Worm (Caenorhabditis elegans) whole organism, mixed stage, embryonic: Measurements from ENCODE around the gene ins-8.

Source experiments
- M03D4.4 ChIP-seq: sonication (generic microtip); optimal IDR thresholded peaks from 2 replicates; lab custom pipeline; 2017; ENCODE audit warnings: mild to moderate bottlenecking, missing genetic modification characterization, missing compliant biosample characterization
- bed-3 ChIP-seq: fragments of 200-800 bp; sonication (Bioruptor generic); optimal IDR thresholded peaks from 3 replicates; lab custom pipeline; 2018; ENCODE audit warnings: mild to moderate bottlenecking, missing genetic modification characterization, moderate library complexity, missing compliant biosample characterization
- blmp-1 ChIP-seq: fragments of 150-350 bp; optimal IDR thresholded peaks from 2 replicates; lab custom pipeline; 2014; ENCODE audit warnings: missing biosample characterization, missing genetic modification characterization
- ceh-39 ChIP-seq: fragments of 150-350 bp; optimal IDR thresholded peaks from 2 replicates; lab custom pipeline; 2014; ENCODE audit warnings: missing biosample characterization, missing genetic modification characterization
- ceh-83 ChIP-seq: fragments of 200-800 bp; sonication (Bioruptor generic); optimal IDR thresholded peaks from 2 replicates; lab custom pipeline; 2018; ENCODE audit warnings: mild to moderate bottlenecking, missing genetic modification characterization, missing compliant biosample characterization
- ces-1 ChIP-seq: fragments of 150-350 bp; optimal IDR thresholded peaks from 2 replicates; lab custom pipeline; 2014; ENCODE audit warnings: missing biosample characterization, missing genetic modification reagents, missing genetic modification characterization
- cnd-1 ChIP-seq: fragments of 200-800 bp; sonication (Bioruptor generic); optimal IDR thresholded peaks from 2 replicates; lab custom pipeline; 2018; ENCODE audit warnings: mild to moderate bottlenecking, missing genetic modification characterization, missing compliant biosample characterization
- drap-1 ChIP-seq: fragments of 200-800 bp; sonication (Bioruptor generic); optimal IDR thresholded peaks from 3 replicates; lab custom pipeline; 2018; ENCODE audit warnings: mild to moderate bottlenecking, missing genetic modification characterization, missing compliant biosample characterization
- elt-1 ChIP-seq: sonication (generic microtip); optimal IDR thresholded peaks from 2 replicates; lab custom pipeline; 2017; ENCODE audit warnings: missing genetic modification characterization, mild to moderate bottlenecking, missing compliant biosample characterization, antibody characterized with exemption, moderate library complexity, borderline replicate concordance; ENCODE audit not compliant: insufficient read depth
- ham-2 ChIP-seq: fragments of 200-800 bp; sonication (Bioruptor generic); optimal IDR thresholded peaks from 2 replicates; lab custom pipeline; 2018; ENCODE audit warnings: mild to moderate bottlenecking, missing genetic modification characterization, missing compliant biosample characterization
- hlh-1 ChIP-seq: fragments of 150-350 bp; optimal IDR thresholded peaks from 2 replicates; lab custom pipeline; 2014; ENCODE audit warnings: missing biosample characterization, missing genetic modification reagents, missing genetic modification characterization
- lin-13 ChIP-seq: fragments of 150-350 bp; optimal IDR thresholded peaks from 2 replicates; lab custom pipeline; 2014; ENCODE audit warnings: missing biosample characterization, missing genetic modification characterization
- lin-32 ChIP-seq: fragments of 200-800 bp; sonication (Bioruptor generic); optimal IDR thresholded peaks from 2 replicates; lab custom pipeline; 2018; ENCODE audit warnings: mild to moderate bottlenecking, missing genetic modification characterization, missing compliant biosample characterization
- lsy-2 ChIP-seq: fragments of 150-350 bp; optimal IDR thresholded peaks from 2 replicates; lab custom pipeline; 2014; ENCODE audit warnings: missing biosample characterization, missing genetic modification characterization
- mab-5 ChIP-seq: fragments of 150-350 bp; optimal IDR thresholded peaks from 2 replicates; lab custom pipeline; 2014; ENCODE audit warnings: missing biosample characterization, missing genetic modification characterization
- mep-1 ChIP-seq: fragments of 150-350 bp; optimal IDR thresholded peaks from 2 replicates; lab custom pipeline; 2017; ENCODE audit warnings: missing biosample characterization, missing genetic modification reagents, missing genetic modification characterization, inconsistent platforms
- mls-2 ChIP-seq: sonication (generic microtip); optimal IDR thresholded peaks from 2 replicates; lab custom pipeline; 2016; ENCODE audit warnings: mild to moderate bottlenecking, missing genetic modification characterization, moderate library complexity, missing compliant biosample characterization
- nhr-12 ChIP-seq: fragments of 150-350 bp; optimal IDR thresholded peaks from 2 replicates; lab custom pipeline; 2014; ENCODE audit warnings: missing biosample characterization, missing genetic modification characterization
- nhr-2 ChIP-seq: fragments of 150-350 bp; optimal IDR thresholded peaks from 2 replicates; lab custom pipeline; 2014; ENCODE audit warnings: missing biosample characterization, missing genetic modification characterization
- nhr-28 ChIP-seq: fragments of 150-350 bp; optimal IDR thresholded peaks from 2 replicates; lab custom pipeline; 2014; ENCODE audit warnings: missing biosample characterization, missing genetic modification characterization
- nhr-76 ChIP-seq: sonication (generic microtip); optimal IDR thresholded peaks from 2 replicates; lab custom pipeline; 2017; ENCODE audit warnings: missing biosample characterization, missing genetic modification characterization
- pha-4 ChIP-seq: fragments of 150-350 bp; optimal IDR thresholded peaks from 2 replicates; lab custom pipeline; 2018; ENCODE audit warnings: missing biosample characterization, missing genetic modification reagents, missing genetic modification characterization
- sem-2 ChIP-seq: fragments of 200-800 bp; sonication (Bioruptor generic); optimal IDR thresholded peaks from 2 replicates; lab custom pipeline; 2018; ENCODE audit warnings: mild to moderate bottlenecking, missing genetic modification characterization, missing compliant biosample characterization
- snpc-4 ChIP-seq: fragments of 150-350 bp; optimal IDR thresholded peaks from 2 replicates; lab custom pipeline; 2014; ENCODE audit warnings: missing biosample characterization, missing genetic modification characterization
- sptf-1 ChIP-seq: sonication (generic microtip); optimal IDR thresholded peaks from 2 replicates; lab custom pipeline; 2017; ENCODE audit warnings: mild to moderate bottlenecking, missing genetic modification characterization, moderate library complexity, missing compliant biosample characterization
- tbx-8 ChIP-seq: fragments of 200-800 bp; sonication (Bioruptor generic); optimal IDR thresholded peaks from 2 replicates; lab custom pipeline; 2018; ENCODE audit warnings: mild to moderate bottlenecking, missing genetic modification characterization, moderate library complexity, missing compliant biosample characterization
- unc-120 ChIP-seq: sonication (generic microtip); optimal IDR thresholded peaks from 2 replicates; lab custom pipeline; 2017; ENCODE audit warnings: missing genetic modification characterization, missing compliant biosample characterization; ENCODE audit not compliant: poor library complexity, severe bottlenecking
- unc-62 ChIP-seq: fragments of 150-350 bp; optimal IDR thresholded peaks from 2 replicates; lab custom pipeline; 2014; ENCODE audit warnings: missing biosample characterization, missing genetic modification reagents, missing genetic modification characterization

ins-8 gene

ce11 chrIV:9676535-9676934, 4.2 kb downstream of the ins-8 start:
- no peak for TF ChIP-seq tbx-8
- no peak for TF ChIP-seq ham-2 (GFP tag; lab: Kevin White, UChicago)
- TF ChIP-seq nhr-12 (tag; lab: Kevin White, UChicago), result no peak
- TF ChIP-seq hlh-1 (tag; lab: Kevin White, UChicago), result no peak
- no peak for TF ChIP-seq nhr-28 (tag; lab: Kevin White, UChicago)
- no peak for TF ChIP-seq elt-1 (tag; lab: Kevin White, UChicago)
- TF ChIP-seq sem-2 (GFP tag; lab: Kevin White, UChicago), result no peak
- no peak for TF ChIP-seq snpc-4 (tag; lab: Kevin White, UChicago)
- TF ChIP-seq nhr-2 (tag; lab: Kevin White, UChicago), result no peak
- TF ChIP-seq M03D4.4 (tag; lab: Kevin White, UChicago), result no peak
- no peak for TF ChIP-seq ces-1 (GFP tag; lab: Kevin White, UChicago)
- no peak for TF ChIP-seq lin-32 (GFP tag; lab: Kevin White, UChicago)
- TF ChIP-seq blmp-1 (tag; lab: Kevin White, UChicago), result no peak
- TF ChIP-seq lsy-2, result no peak
- no peak for TF ChIP-seq mab-5 (tag; lab: Kevin White, UChicago)

DNA sequence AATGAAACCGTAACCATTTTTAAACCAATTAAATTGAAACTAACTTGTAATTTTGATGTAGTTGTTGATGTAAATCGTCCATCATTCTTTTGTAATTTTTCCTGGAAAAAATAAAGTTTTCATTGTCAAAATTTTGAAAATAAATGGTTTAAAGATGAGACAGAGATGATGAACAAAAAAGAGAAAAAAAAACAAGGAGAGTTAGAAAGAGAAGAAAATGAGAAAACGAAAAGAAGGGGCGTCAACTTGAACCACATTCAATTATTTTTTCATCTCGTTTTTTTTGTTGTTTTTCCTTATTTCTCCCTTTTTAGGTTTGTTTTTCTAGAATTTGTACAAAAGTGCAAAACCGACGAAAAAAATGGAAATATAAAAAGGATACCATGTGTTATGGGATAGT, 5.2 kb downstream of the ins-8 start, which contains the start of gene nhr-34:
Gene nhr-34 (minus strand): TSS at position 101 of the 400 bp plus-strand sequence.
- TF ChIP-seq drap-1 (no peak), ces-1 (GFP tag; lab: Kevin White, UChicago) (peak; percentile 27)

DNA sequence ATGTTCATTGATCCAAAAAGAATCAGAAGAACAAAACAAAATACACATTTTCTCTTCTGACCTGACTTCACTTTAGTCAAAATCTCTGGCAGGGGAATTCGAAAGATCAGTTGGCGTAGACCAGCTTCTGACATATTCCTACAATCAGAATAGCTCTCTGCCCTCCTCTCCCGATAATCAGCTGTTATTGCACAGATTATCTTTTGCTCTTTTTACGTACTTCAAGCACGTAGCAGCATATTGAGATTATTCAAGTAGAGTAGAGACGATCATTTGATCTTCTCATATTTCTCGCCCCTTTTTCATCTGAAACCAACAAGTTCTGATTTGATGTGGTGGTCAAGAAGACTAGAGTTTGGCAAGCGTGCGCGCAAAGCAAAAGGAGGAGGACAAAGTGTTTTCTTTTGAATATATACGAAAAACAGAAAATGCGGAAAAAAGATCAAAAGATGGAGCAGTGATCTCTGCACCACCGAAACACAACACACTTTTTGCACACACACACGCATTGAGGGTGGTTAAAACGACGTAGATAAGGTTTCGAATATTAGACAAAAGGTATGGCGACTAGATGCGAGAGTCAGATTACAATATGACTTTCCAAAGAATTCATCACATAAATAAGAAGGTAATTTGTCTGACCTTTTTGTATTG, 6.9 kb downstream of the ins-8 start:
- no peak for TF ChIP-seq pha-4 (tag; lab: Kevin White, UChicago)
- no peak for TF ChIP-seq lsy-2
- no peak for TF ChIP-seq sptf-1 (tag; lab: Kevin White, UChicago)
- TF ChIP-seq, all 35 proteins: peak for 0

DNA sequence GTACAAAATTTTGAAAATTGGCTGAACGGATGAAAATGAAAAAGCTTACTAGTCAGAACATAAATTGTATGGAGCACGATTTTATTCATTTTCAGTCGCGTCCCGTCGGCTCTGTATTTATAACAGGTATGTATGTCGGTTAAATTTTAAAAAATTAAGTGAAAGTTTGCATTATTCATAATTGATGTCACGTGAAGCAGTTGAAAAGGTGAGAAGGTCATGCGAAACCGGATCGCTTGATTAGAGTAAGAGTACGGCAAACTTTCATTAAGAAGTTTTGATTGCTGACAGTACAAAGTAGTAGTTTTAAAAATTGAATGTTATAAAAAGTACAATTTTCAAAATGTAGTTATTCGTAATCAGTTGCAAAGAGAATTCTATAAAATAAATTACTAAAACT, 7.5 kb downstream of the ins-8 start:
- TF ChIP-seq ces-1 (GFP tag; lab: Kevin White, UChicago), result no peak
- no peak for TF ChIP-seq sem-2 (GFP tag; lab: Kevin White, UChicago)
- no peak for TF ChIP-seq M03D4.4 (tag; lab: Kevin White, UChicago)
- TF ChIP-seq pha-4 (tag; lab: Kevin White, UChicago), result no peak
- no peak for TF ChIP-seq unc-62 (GFP tag; lab: Kevin White, UChicago)
- TF ChIP-seq drap-1, result no peak
- TF ChIP-seq ceh-39, result no peak
- TF ChIP-seq nhr-76 (tag; lab: Kevin White, UChicago), result no peak
- TF ChIP-seq snpc-4 (tag; lab: Kevin White, UChicago), result no peak
- no peak for TF ChIP-seq cnd-1 (tag; lab: Kevin White, UChicago)
- no peak for TF ChIP-seq nhr-28 (tag; lab: Kevin White, UChicago)
- no peak for TF ChIP-seq bed-3 (GFP tag; lab: Kevin White, UChicago)
- no peak for TF ChIP-seq lin-13 (tag; lab: Kevin White, UChicago)
- TF ChIP-seq elt-1 (tag; lab: Kevin White, UChicago), result no peak
- no peak for TF ChIP-seq nhr-2 (tag; lab: Kevin White, UChicago)
- TF ChIP-seq mab-5 (tag; lab: Kevin White, UChicago), result no peak
- no peak for TF ChIP-seq ham-2 (GFP tag; lab: Kevin White, UChicago)

DNA sequence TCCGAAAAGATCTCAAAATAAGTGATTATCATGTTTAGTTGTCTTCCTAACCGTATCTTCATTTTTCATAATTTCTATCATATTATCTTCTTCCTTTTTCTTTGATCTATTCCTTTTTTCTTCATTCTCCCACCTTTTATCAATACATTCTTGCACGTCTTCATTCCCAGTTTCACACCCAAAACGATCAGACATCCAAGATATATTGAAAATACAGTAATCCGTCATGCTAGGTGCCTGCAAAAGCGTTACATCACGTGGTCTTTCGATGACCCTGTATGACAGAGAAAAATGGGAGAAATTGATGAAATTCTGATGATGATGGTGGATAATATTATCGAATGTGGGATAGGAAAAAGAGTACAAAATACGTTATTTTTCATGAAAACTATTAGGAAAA, 8.3 kb downstream of the ins-8 start:
- TF ChIP-seq sem-2 (GFP tag; lab: Kevin White, UChicago), result no peak
- TF ChIP-seq unc-62 (GFP tag; lab: Kevin White, UChicago), result no peak
- TF ChIP-seq unc-120, result no peak
- TF ChIP-seq lsy-2, result no peak
- no peak for TF ChIP-seq mls-2 (tag; lab: Kevin White, UChicago)
- no peak for TF ChIP-seq nhr-12 (tag; lab: Kevin White, UChicago)
- no peak for TF ChIP-seq ceh-83 (GFP tag; lab: Kevin White, UChicago)
- no peak for TF ChIP-seq snpc-4 (tag; lab: Kevin White, UChicago)
- no peak for TF ChIP-seq drap-1
- TF ChIP-seq blmp-1 (tag; lab: Kevin White, UChicago), result no peak
- TF ChIP-seq ham-2 (GFP tag; lab: Kevin White, UChicago), result no peak
- TF ChIP-seq mep-1, result no peak
- TF ChIP-seq tbx-8, result no peak
- TF ChIP-seq elt-1 (tag; lab: Kevin White, UChicago), result no peak
